Worm (Caenorhabditis elegans) whole organism, midembryonic: ENCODE measurements around the gene pgap-1.
"Not testable (repeated sequence)": the region's sequence is repeated elsewhere in the genome, so short reads cannot be mapped to it uniquely, and the experiment has no call there.

ENCODE experiments used
- T22C8.4 ChIP-seq: fragments of 200-800 bp; sonication (Bioruptor generic); IDR thresholded peaks from 2 replicates; pipeline ENCODE4 v1.3.6; 2022; ENCODE audit warnings: missing genetic modification characterization, missing compliant biosample characterization
- cog-1 ChIP-seq: sonication (generic microtip); optimal IDR thresholded peaks from 2 replicates; lab custom pipeline; 2016; ENCODE audit warnings: missing genetic modification characterization, missing compliant biosample characterization
- flt-1 ChIP-seq: fragments of 200-800 bp; sonication (Bioruptor generic); IDR thresholded peaks from 2 replicates; pipeline ENCODE4 v1.3.6; 2022; ENCODE audit warnings: missing genetic modification characterization, missing compliant biosample characterization
- klf-2 ChIP-seq: fragments of 200-800 bp; sonication (Bioruptor generic); conservative IDR thresholded peaks from 2 replicates; pipeline ENCODE4 v1.3.6; 2022; ENCODE audit warnings: missing genetic modification reagents, missing genetic modification characterization, missing compliant biosample characterization
- med-1 ChIP-seq: sonication (generic microtip); optimal IDR thresholded peaks from 2 replicates; lab custom pipeline; 2017; ENCODE audit warnings: missing genetic modification characterization, mild to moderate bottlenecking, missing compliant biosample characterization, antibody characterized with exemption, missing genetic modification reagents; ENCODE audit not compliant: insufficient read depth
- ref-1 ChIP-seq: fragments of 200-800 bp; sonication (Bioruptor generic); conservative IDR thresholded peaks from 2 replicates; pipeline ENCODE4 v1.3.6; 2022; ENCODE audit warnings: missing genetic modification reagents, missing genetic modification characterization, missing compliant biosample characterization
- tab-1 ChIP-seq: fragments of 200-800 bp; sonication (Bioruptor generic); IDR thresholded peaks from 2 replicates; pipeline ENCODE4 v1.3.6; 2022; ENCODE audit warnings: missing genetic modification characterization, missing compliant biosample characterization
- ztf-23 ChIP-seq: fragments of 200-800 bp; sonication (Bioruptor generic); IDR thresholded peaks from 2 replicates; pipeline ENCODE4 v1.3.6; 2022; ENCODE audit warnings: missing genetic modification reagents, missing genetic modification characterization, missing compliant biosample characterization
- ztf-29 ChIP-seq: fragments of 200-800 bp; sonication (Bioruptor generic); IDR thresholded peaks from 2 replicates; pipeline ENCODE4 v1.3.6; 2022; ENCODE audit warnings: missing genetic modification reagents, missing genetic modification characterization, missing compliant biosample characterization

The pgap-1 gene

DNA sequence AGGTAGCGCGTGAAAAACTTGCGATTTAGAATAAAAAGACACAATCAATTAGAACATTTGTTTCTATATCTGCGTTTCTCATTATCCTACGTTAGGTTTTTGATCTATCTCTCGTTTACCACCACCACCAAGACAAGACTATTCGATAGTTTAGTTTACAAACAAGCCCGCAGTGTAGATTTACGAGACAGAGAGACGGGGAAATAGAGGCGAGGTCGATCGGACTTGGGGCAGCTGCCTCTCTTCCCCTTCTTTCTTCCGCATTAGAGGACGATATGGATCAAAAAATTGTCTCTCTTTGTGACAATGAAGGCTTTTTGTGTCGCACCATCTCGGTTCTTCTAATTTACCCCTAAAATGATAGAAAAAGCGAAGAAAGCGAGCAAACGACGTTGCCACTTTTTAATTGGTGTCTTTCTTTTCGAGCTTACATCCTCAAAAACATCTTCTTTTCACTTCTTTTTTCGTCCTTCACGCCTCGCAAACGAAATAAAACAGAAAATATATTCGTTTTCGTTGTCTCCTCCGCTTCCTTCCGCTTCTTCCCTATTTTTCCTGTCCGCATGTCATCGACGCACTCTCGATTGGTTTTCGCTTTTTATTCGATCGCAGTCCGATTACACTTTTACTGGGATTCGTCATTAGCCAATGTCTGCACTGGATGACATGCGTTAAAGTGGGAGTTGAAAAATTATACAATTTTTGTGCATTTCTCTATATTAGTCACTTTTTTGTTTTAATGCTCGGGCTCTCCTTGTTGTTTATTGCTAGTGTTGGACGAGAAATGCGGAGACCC is 39.9 kb downstream of the pgap-1 start:
- TF ChIP-seq ztf-29: 0 out of 2 replicates have a peak, but pooled peaks have one; percentile 11
- peak; percentile 55 for TF ChIP-seq cog-1 (tag; lab: Kevin White, UChicago)
- TF ChIP-seq med-1 (GFP tag; lab: Kevin White, UChicago): no peak

DNA sequence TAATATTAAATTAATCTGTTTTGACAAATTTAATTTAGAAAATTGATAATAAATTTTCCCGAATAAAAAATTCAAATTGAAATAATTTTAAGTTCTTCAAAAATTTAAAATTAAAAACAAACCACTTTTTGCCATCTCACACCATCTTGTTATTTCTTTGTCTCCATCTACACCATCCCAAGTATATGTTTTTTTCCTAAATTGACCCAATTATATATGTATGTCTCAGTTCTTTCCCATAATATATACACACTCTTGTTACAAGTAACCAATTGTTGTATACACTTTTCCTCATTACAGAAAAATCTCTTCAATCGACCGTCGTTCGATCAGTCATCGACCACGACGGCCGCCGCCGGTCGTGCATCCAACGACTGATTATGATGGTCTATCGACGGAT is 40.6 kb downstream of the pgap-1 start, which contains the start of gene gly-20:
TSS of gene gly-20 (plus strand) at position 301 of the 400 bp plus-strand sequence.
- no peak for TF ChIP-seq ref-1
- no peak for TF ChIP-seq ztf-29
- no peak for TF ChIP-seq med-1 (GFP tag; lab: Kevin White, UChicago)
- no peak for TF ChIP-seq cog-1 (tag; lab: Kevin White, UChicago)
- no peak for TF ChIP-seq klf-2
- TF ChIP-seq T22C8.4 (GFP tag; lab: Robert Waterston, UW): no peak
- no peak for TF ChIP-seq tab-1 (GFP tag; lab: Robert Waterston, UW)
- no peak for TF ChIP-seq ztf-23 (GFP tag; lab: Robert Waterston, UW)
- no peak for TF ChIP-seq flt-1 (GFP tag; lab: Robert Waterston, UW)

DNA sequence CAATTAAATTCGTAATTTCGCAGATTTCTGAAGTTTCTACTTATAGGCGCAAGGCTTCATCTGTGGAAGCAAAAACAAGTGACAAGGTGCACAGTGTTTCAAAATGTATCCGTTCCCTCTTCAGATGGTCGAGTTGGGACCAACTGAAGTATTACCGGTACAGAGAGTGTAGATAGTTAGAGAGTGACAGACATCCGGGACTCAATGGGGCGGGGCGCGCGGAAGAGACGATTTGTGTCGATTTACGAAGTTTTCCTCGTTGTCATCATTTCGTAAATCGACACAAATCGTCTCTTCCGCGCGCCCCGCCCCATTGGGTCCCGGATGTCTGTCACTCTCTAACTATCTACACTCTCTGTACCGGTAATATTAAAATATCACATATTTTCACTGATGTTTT is 44.4 kb downstream of the pgap-1 start, which contains the start of gene C03E10.3:
TSS of gene C03E10.3 (plus strand) at position 301 of the 400 bp plus-strand sequence.
- not testable (repeated sequence) for TF ChIP-seq ref-1; T22C8.4 (GFP tag; lab: Robert Waterston, UW); tab-1 (GFP tag; lab: Robert Waterston, UW)

DNA sequence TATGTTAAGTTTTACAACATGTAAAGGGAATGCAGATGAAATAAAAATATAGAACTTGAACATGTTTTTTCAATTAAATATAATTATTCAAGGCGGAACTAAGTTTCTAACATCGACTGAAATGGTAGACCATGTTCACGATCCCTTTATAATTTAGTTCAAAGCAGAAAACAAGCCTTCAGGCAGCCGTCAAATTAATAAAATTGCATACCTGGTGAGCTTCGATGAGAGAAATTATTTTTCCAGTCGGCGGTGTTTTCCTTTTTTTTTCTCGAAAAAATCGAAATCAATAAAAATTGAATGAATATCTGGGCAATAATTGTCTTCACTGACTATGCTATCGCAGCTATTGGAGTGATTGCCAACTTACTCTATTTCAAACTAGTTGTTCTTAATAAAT is 49.2 kb downstream of the pgap-1 start, which contains the start of gene C03E10.1:
TSS of gene C03E10.1 (plus strand) at position 301 of the 400 bp plus-strand sequence.
- no peak for TF ChIP-seq T22C8.4 (GFP tag; lab: Robert Waterston, UW)
- TF ChIP-seq klf-2: no peak
- TF ChIP-seq flt-1 (GFP tag; lab: Robert Waterston, UW): no peak
- no peak for TF ChIP-seq cog-1 (tag; lab: Kevin White, UChicago)
- TF ChIP-seq ref-1: no peak
- no peak for TF ChIP-seq tab-1 (GFP tag; lab: Robert Waterston, UW)

DNA sequence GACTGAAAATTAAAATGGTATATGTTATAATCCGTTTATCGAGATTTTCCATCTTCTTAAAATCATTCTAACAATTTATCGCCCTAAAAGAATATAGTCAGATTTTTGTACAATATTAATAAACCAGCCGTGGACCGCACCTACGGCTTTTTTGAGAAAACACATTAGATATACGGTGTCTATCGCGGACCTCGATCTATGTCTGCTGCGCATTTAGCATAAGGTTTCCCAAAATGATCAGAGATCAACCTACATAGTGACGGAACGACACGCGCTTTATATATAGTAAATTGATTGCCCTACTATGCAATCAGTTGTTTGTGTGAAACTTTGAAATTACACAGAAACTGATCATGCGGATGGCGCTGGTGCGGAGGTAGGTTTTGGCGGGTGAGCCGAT is 51.0 kb downstream of the pgap-1 start:
- no peak for TF ChIP-seq cog-1 (tag; lab: Kevin White, UChicago)
- no peak for TF ChIP-seq med-1 (GFP tag; lab: Kevin White, UChicago)
- TF ChIP-seq ztf-29: no peak
- no peak for TF ChIP-seq ztf-23 (GFP tag; lab: Robert Waterston, UW)
- TF ChIP-seq tab-1 (GFP tag; lab: Robert Waterston, UW): no peak
- TF ChIP-seq klf-2: no peak
- TF ChIP-seq ref-1: no peak
- no peak for TF ChIP-seq flt-1 (GFP tag; lab: Robert Waterston, UW)
- no peak for TF ChIP-seq T22C8.4 (GFP tag; lab: Robert Waterston, UW)
